Fruit fly (Drosophila melanogaster) whole organism, prepupa: ENCODE results near the gene CG14857.
A peak's percentile ranks its signal among the peaks of the same experiment; 100 is the strongest.

Source experiments
- CG10669 ChIP-seq: fragments of 200-800 bp; sonication (Bioruptor generic); optimal IDR thresholded peaks from 3 replicates; lab custom pipeline; 2018; ENCODE audit warnings: missing biosample characterization, mild to moderate bottlenecking, missing genetic modification characterization, moderate library complexity
- CG15336 ChIP-seq: fragments of 200-800 bp; sonication (Bioruptor generic); IDR thresholded peaks from 2 replicates; pipeline ENCODE4 v1.3.6; 2022; ENCODE audit warnings: missing biosample characterization, missing genetic modification characterization
- CG1621 ChIP-seq: fragments of 200-800 bp; sonication (Bioruptor generic); optimal IDR thresholded peaks from 3 replicates; lab custom pipeline; 2018; ENCODE audit warnings: missing biosample characterization, mild to moderate bottlenecking, missing genetic modification characterization
- CG16779 ChIP-seq: fragments of 200-800 bp; sonication (Bioruptor generic); optimal IDR thresholded peaks from 3 replicates; lab custom pipeline; 2017; ENCODE audit warnings: missing biosample characterization, mild to moderate bottlenecking, missing genetic modification characterization
- CG8119 ChIP-seq: fragments of 200-800 bp; sonication (Bioruptor generic); IDR thresholded peaks from 3 replicates; pipeline ENCODE4 v1.3.6; 2022; ENCODE audit warnings: missing biosample characterization, missing genetic modification characterization
- Eip75B ChIP-seq: fragments of 200-800 bp; sonication (Bioruptor generic); optimal IDR thresholded peaks from 3 replicates; lab custom pipeline; 2016; ENCODE audit warnings: missing biosample characterization, missing genetic modification characterization
- Eip93F ChIP-seq: fragments of 200-800 bp; sonication (Bioruptor generic); optimal IDR thresholded peaks from 2 replicates; lab custom pipeline; 2016; ENCODE audit warnings: missing biosample characterization, mild to moderate bottlenecking, missing genetic modification characterization
- Hr39 ChIP-seq: fragments of 200-800 bp; sonication (Bioruptor generic); optimal IDR thresholded peaks from 2 replicates; lab custom pipeline; 2016; ENCODE audit warnings: missing biosample characterization, missing genetic modification characterization
- Lpt ChIP-seq: fragments of 200-800 bp; sonication (Bioruptor generic); optimal IDR thresholded peaks from 3 replicates; lab custom pipeline; 2016; ENCODE audit warnings: missing biosample characterization, missing genetic modification characterization
- Smox ChIP-seq: fragments of 200-800 bp; sonication (Bioruptor generic); optimal IDR thresholded peaks from 3 replicates; lab custom pipeline; 2016; ENCODE audit warnings: missing biosample characterization, missing genetic modification characterization
- Sox15 ChIP-seq: fragments of 200-800 bp; sonication (Bioruptor generic); optimal IDR thresholded peaks from 3 replicates; lab custom pipeline; 2016; ENCODE audit warnings: missing biosample characterization, missing genetic modification characterization
- achi ChIP-seq: fragments of 200-800 bp; sonication (Bioruptor generic); optimal IDR thresholded peaks from 3 replicates; lab custom pipeline; 2016; ENCODE audit warnings: missing biosample characterization, missing genetic modification characterization
- eg ChIP-seq: fragments of 200-800 bp; sonication (Bioruptor generic); IDR thresholded peaks from 3 replicates; pipeline ENCODE4 v1.3.6; 2022; ENCODE audit warnings: missing biosample characterization, missing genetic modification characterization
- fkh ChIP-seq: fragments of 200-800 bp; sonication (Bioruptor generic); optimal IDR thresholded peaks from 3 replicates; lab custom pipeline; 2017; ENCODE audit warnings: missing biosample characterization, mild to moderate bottlenecking, missing genetic modification characterization, moderate library complexity
- salr ChIP-seq, 2 experiments: fragments of 200-800 bp; sonication (Bioruptor generic); optimal IDR thresholded peaks; 3 replicates each; lab custom pipeline; 2016 to 2018; ENCODE audit warnings: missing biosample characterization in 2 of 2, missing genetic modification characterization in 2 of 2, mild to moderate bottlenecking in 1 of 2
- svp ChIP-seq: fragments of 200-800 bp; sonication (Bioruptor generic); peaks from one replicate; lab custom pipeline; 2016; ENCODE audit warnings: missing biosample characterization, missing genetic modification characterization
- vri ChIP-seq: fragments of 200-800 bp; sonication (Bioruptor generic); optimal IDR thresholded peaks from 3 replicates; lab custom pipeline; 2016; ENCODE audit warnings: missing biosample characterization, mild to moderate bottlenecking, missing genetic modification characterization

CG14857 gene

DNA sequence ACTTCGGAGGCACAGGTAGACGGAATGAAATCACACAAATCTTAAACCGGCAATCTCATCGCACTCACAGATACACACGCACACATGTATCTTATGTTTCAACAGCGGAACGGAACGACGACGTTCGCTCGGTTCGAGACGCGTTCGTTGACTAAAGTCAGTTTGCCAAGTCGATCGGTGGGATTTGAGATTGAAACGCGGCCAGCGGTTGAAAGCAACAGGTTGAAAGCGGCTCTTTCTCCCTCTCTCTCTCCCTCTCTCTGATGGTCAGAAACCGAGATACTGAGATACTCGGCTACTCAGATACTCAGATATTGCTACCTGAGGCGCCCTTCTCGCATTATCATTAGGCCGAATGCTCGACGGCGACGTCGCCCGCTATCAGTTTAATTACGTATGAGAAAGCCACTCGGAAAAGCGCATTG, 52.2 kb downstream of the CG14857 start (continued):
- TF ChIP-seq vri (GFP tag; lab: Kevin White, UChicago) (peak; percentile 81), CG15336 (GFP tag; lab: Robert Waterston, UW) (no peak; the same call in 1 of the 2 replicates), CG10669 (peak; percentile 32), fkh (GFP tag; lab: Kevin White, UChicago) (peak; percentile 69), Sox15 (GFP tag; lab: Kevin White, UChicago) (no peak), Eip93F (no peak), Lpt (GFP tag; lab: Kevin White, UChicago) (peak; percentile 56), CG8119 (GFP tag; lab: Robert Waterston, UW) (peak; percentile 52; the same call in 1 of the 3 replicates), achi (GFP tag; lab: Kevin White, UChicago) (peak; percentile 54), Eip75B (GFP tag; lab: Kevin White, UChicago) (peak; percentile 46), CG16779 (tag; lab: Kevin White, UChicago) (peak; percentile 74), salr (GFP tag; optimal IDR thresholded peaks at IDR 0.05; lab: Kevin White, UChicago) (no peak), eg (GFP tag; lab: Robert Waterston, UW) (peak; percentile 70; the same call in 2 of the 3 replicates), Smox (GFP tag; lab: Kevin White, UChicago) (no peak), Hr39 (GFP tag; lab: Kevin White, UChicago) (no peak), svp (peak; percentile 66), CG1621 (peak; percentile 54)
